Worm (Caenorhabditis elegans) whole organism, early embryonic: Measurements from ENCODE around the gene abhd-3.2.

Experiments
- F13C5.2 ChIP-seq: sonication (generic microtip); optimal IDR thresholded peaks from 2 replicates; lab custom pipeline; 2017; ENCODE audit warnings: mild to moderate bottlenecking, missing genetic modification characterization, inconsistent platforms, missing compliant biosample characterization
- ama-1 ChIP-seq: fragments of 150-350 bp; optimal IDR thresholded peaks from 2 replicates; lab custom pipeline; 2014
- tbx-11 ChIP-seq: fragments of 200-800 bp; sonication (Bioruptor generic); IDR thresholded peaks from 2 replicates; pipeline ENCODE4 v1.3.6; 2022; ENCODE audit warnings: missing genetic modification characterization, missing compliant biosample characterization

ce11 chrX:1014708-1015107, 36.9 kb upstream of the abhd-3.2 start:
- no peak for TF ChIP-seq F13C5.2 (tag; lab: Kevin White, UChicago)
- no peak for TF ChIP-seq tbx-11 (GFP tag; lab: Robert Waterston, UW)
- TF ChIP-seq ama-1 (lab: Kevin White, UChicago): no peak
